Worm (Caenorhabditis elegans): ENCODE results near the gene Y108G3AL.2.

The Y108G3AL.2 gene

ce11 chrV:138592-138991, 28.2 kb upstream of the Y108G3AL.2 start, which contains the start of gene W03F9.9:
TSS of gene W03F9.9 (plus strand) at chrV:138892.
- TF ChIP-seq sdc-2 (tag; optimal IDR thresholded peaks at IDR 0.05) (no peak), ceh-31 (tag; optimal IDR thresholded peaks at IDR 0.05) (no peak), ceh-30 (tag; optimal IDR thresholded peaks at IDR 0.05) (no peak), C08G9.2 (tag; optimal IDR thresholded peaks at IDR 0.05) (no peak), odd-2 (tag; optimal IDR thresholded peaks at IDR 0.05) (no peak), pqm-1 (tag; optimal IDR thresholded peaks at IDR 0.05) (no peak), ceh-14 (tag; optimal IDR thresholded peaks at IDR 0.05) (no peak), zip-5 (tag; optimal IDR thresholded peaks at IDR 0.05) (no peak), elt-4 (tag; optimal IDR thresholded peaks at IDR 0.05) (no peak)

ce11 chrV:141257-141656, 25.5 kb upstream of the Y108G3AL.2 start, which contains the start of gene W03F9.11:
TSS of gene W03F9.11 (minus strand) at chrV:141357.
- TF ChIP-seq pag-3 (tag; optimal IDR thresholded peaks at IDR 0.05; ENCODE audit: borderline replicate concordance) (no peak), ceh-19 (GFP tag; optimal IDR thresholded peaks at IDR 0.05) (no peak), sdc-2 (tag; optimal IDR thresholded peaks at IDR 0.05) (no peak), pqm-1 (tag; optimal IDR thresholded peaks at IDR 0.05) (no peak), dve-1 (tag; optimal IDR thresholded peaks at IDR 0.05) (no peak), lin-11 (tag; optimal IDR thresholded peaks at IDR 0.05) (no peak)

- no peak for TF ChIP-seq unc-3 (GFP tag; conservative IDR thresholded peaks at IDR 0.05)
- no peak for TF ChIP-seq unc-3 (tag; optimal IDR thresholded peaks at IDR 0.05)
- TF ChIP-seq hlh-30 (tag; optimal IDR thresholded peaks at IDR 0.05; ENCODE audit: insufficient read depth) = no peak
- no peak for TF ChIP-seq K09A11.1 (tag; optimal IDR thresholded peaks at IDR 0.05; ENCODE audit: insufficient read depth)
- TF ChIP-seq unc-42 (tag; optimal IDR thresholded peaks at IDR 0.05) = no peak
- no peak for TF ChIP-seq ceh-9 (tag; optimal IDR thresholded peaks at IDR 0.05)
Observed at ce11 chrV:144794-145193, 22.0 kb upstream of the Y108G3AL.2 start, which contains the start of gene srh-82. TSS of gene srh-82 (plus strand) at chrV:145094.

ce11 chrV:145694-146093, 21.1 kb upstream of the Y108G3AL.2 start:
- TF ChIP-seq ttx-3 (tag; optimal IDR thresholded peaks at IDR 0.05) = no peak
- no peak for TF ChIP-seq ceh-22 (tag; optimal IDR thresholded peaks at IDR 0.05)
- no peak for TF ChIP-seq zip-5 (tag; optimal IDR thresholded peaks at IDR 0.05)
- no peak for TF ChIP-seq npax-4 (tag; optimal IDR thresholded peaks at IDR 0.05)
- no peak for TF ChIP-seq lin-11 (tag; optimal IDR thresholded peaks at IDR 0.05)
- TF ChIP-seq pros-1 (tag; optimal IDR thresholded peaks at IDR 0.05) = no peak
- no peak for TF ChIP-seq C08G9.2 (tag; optimal IDR thresholded peaks at IDR 0.05)
- TF ChIP-seq lim-6 (tag; optimal IDR thresholded peaks at IDR 0.05) = no peak
- TF ChIP-seq ama-1 (optimal IDR thresholded peaks at IDR 0.05) = no peak
- TF ChIP-seq pha-2 (tag; optimal IDR thresholded peaks at IDR 0.05) = no peak
- no peak for TF ChIP-seq pax-1 (tag; optimal IDR thresholded peaks at IDR 0.05)

- no peak for TF ChIP-seq elt-2 (tag; optimal IDR thresholded peaks at IDR 0.05)
- TF ChIP-seq ceh-48 (tag; optimal IDR thresholded peaks at IDR 0.05) = no peak
- TF ChIP-seq mec-3 (tag; optimal IDR thresholded peaks at IDR 0.05; ENCODE audit: borderline replicate concordance) = no peak
- no peak for TF ChIP-seq Y22D7AL.16 (tag; optimal IDR thresholded peaks at IDR 0.05)
- TF ChIP-seq hlh-8 (tag; optimal IDR thresholded peaks at IDR 0.05) = no peak
- TF ChIP-seq hlh-13 (GFP tag; optimal IDR thresholded peaks at IDR 0.05) = no peak
- TF ChIP-seq dve-1 (tag; optimal IDR thresholded peaks at IDR 0.05) = no peak
- TF ChIP-seq madf-2 (tag; optimal IDR thresholded peaks at IDR 0.05) = no peak
- no peak for TF ChIP-seq nhr-11 (tag; optimal IDR thresholded peaks at IDR 0.05)
- no peak for TF ChIP-seq T23F11.4 (GFP tag; optimal IDR thresholded peaks at IDR 0.05)
- no peak for TF ChIP-seq ceh-31 (tag; optimal IDR thresholded peaks at IDR 0.05)
- TF ChIP-seq ceh-45 (GFP tag; IDR thresholded peaks at IDR 0.05) = no peak
Observed at ce11 chrV:150059-150458, 16.7 kb upstream of the Y108G3AL.2 start.

All from whole organism, late embryonic.